Fruit fly (Drosophila melanogaster) whole organism, prepupa: ENCODE results near the gene CG18294.
"Not testable (repeated sequence)": the region's sequence is repeated elsewhere in the genome, so short reads cannot be mapped to it uniquely, and the experiment has no call there.

Source experiments
- Blimp-1 ChIP-seq: fragments of 200-800 bp; sonication (Bioruptor generic); optimal IDR thresholded peaks from 3 replicates; lab custom pipeline; 2017; ENCODE audit warnings: missing biosample characterization, missing genetic modification characterization, mild to moderate bottlenecking, moderate library complexity, missing genetic modification reagents
- CG10631 ChIP-seq: fragments of 200-800 bp; sonication (Bioruptor generic); optimal IDR thresholded peaks from 2 replicates; lab custom pipeline; 2016; ENCODE audit warnings: missing biosample characterization, missing genetic modification characterization
- CG10669 ChIP-seq: fragments of 200-800 bp; sonication (Bioruptor generic); optimal IDR thresholded peaks from 3 replicates; lab custom pipeline; 2018; ENCODE audit warnings: missing biosample characterization, mild to moderate bottlenecking, missing genetic modification characterization, moderate library complexity
- CG11762 ChIP-seq: fragments of 200-800 bp; sonication (Bioruptor generic); optimal IDR thresholded peaks from 3 replicates; lab custom pipeline; 2016; ENCODE audit warnings: missing biosample characterization, missing genetic modification characterization; ENCODE audit not compliant: insufficient read depth
- CG11902 ChIP-seq: fragments of 200-800 bp; sonication (Bioruptor generic); optimal IDR thresholded peaks from 3 replicates; lab custom pipeline; 2016; ENCODE audit warnings: missing biosample characterization, missing genetic modification characterization
- CG16779 ChIP-seq: fragments of 200-800 bp; sonication (Bioruptor generic); optimal IDR thresholded peaks from 3 replicates; lab custom pipeline; 2017; ENCODE audit warnings: missing biosample characterization, mild to moderate bottlenecking, missing genetic modification characterization
- CG32006 ChIP-seq: fragments of 200-800 bp; sonication (Bioruptor generic); optimal IDR thresholded peaks from 3 replicates; lab custom pipeline; 2017; ENCODE audit warnings: missing biosample characterization, mild to moderate bottlenecking, missing genetic modification characterization
- CG34406 ChIP-seq: fragments of 200-800 bp; sonication (Bioruptor generic); optimal IDR thresholded peaks from 3 replicates; lab custom pipeline; 2016; ENCODE audit warnings: missing biosample characterization, missing genetic modification characterization
- CG3919 ChIP-seq: fragments of 200-800 bp; sonication (Bioruptor generic); optimal IDR thresholded peaks from 3 replicates; lab custom pipeline; 2016; ENCODE audit warnings: missing biosample characterization, missing genetic modification characterization
- CG4318 ChIP-seq: fragments of 200-800 bp; sonication (Bioruptor generic); optimal IDR thresholded peaks from 3 replicates; lab custom pipeline; 2017; ENCODE audit warnings: missing biosample characterization, mild to moderate bottlenecking, missing genetic modification characterization
- CG6163 ChIP-seq: fragments of 200-800 bp; sonication (Bioruptor generic); IDR thresholded peaks from 3 replicates; pipeline ENCODE4 v1.3.6; 2022; ENCODE audit warnings: missing biosample characterization, missing genetic modification characterization
- CG6276 ChIP-seq: fragments of 200-800 bp; sonication (Bioruptor generic); optimal IDR thresholded peaks from 2 replicates; lab custom pipeline; 2017; ENCODE audit warnings: missing biosample characterization, mild to moderate bottlenecking, missing genetic modification characterization
- CG6792 ChIP-seq: fragments of 200-800 bp; sonication (Bioruptor generic); optimal IDR thresholded peaks from 3 replicates; lab custom pipeline; 2016; ENCODE audit warnings: missing biosample characterization, missing genetic modification characterization
- CG6808 ChIP-seq: fragments of 200-800 bp; sonication (Bioruptor generic); optimal IDR thresholded peaks from 3 replicates; lab custom pipeline; 2017; ENCODE audit warnings: missing biosample characterization, missing genetic modification characterization, mild to moderate bottlenecking, moderate library complexity, missing genetic modification reagents
- CG6854 ChIP-seq: fragments of 200-800 bp; sonication (Bioruptor generic); optimal IDR thresholded peaks from 2 replicates; lab custom pipeline; 2017; ENCODE audit warnings: missing biosample characterization, mild to moderate bottlenecking, missing genetic modification characterization
- CG7368 ChIP-seq: fragments of 200-800 bp; sonication (Bioruptor generic); optimal IDR thresholded peaks from 3 replicates; lab custom pipeline; 2016; ENCODE audit warnings: missing biosample characterization, missing genetic modification characterization
- CG8119 ChIP-seq: fragments of 200-800 bp; sonication (Bioruptor generic); IDR thresholded peaks from 3 replicates; pipeline ENCODE4 v1.3.6; 2022; ENCODE audit warnings: missing biosample characterization, missing genetic modification characterization
- CG8632 ChIP-seq: fragments of 200-800 bp; sonication (Bioruptor generic); optimal IDR thresholded peaks from 3 replicates; lab custom pipeline; 2016; ENCODE audit warnings: missing biosample characterization, missing genetic modification characterization
- CG9139 ChIP-seq: fragments of 200-800 bp; sonication (Bioruptor generic); optimal IDR thresholded peaks from 3 replicates; lab custom pipeline; 2017; ENCODE audit warnings: missing biosample characterization, mild to moderate bottlenecking, missing genetic modification characterization
- Eip75B ChIP-seq: fragments of 200-800 bp; sonication (Bioruptor generic); optimal IDR thresholded peaks from 3 replicates; lab custom pipeline; 2016; ENCODE audit warnings: missing biosample characterization, missing genetic modification characterization
- Eip78C ChIP-seq: fragments of 200-800 bp; sonication (Bioruptor generic); peaks from one replicate; lab custom pipeline; 2016; ENCODE audit warnings: missing biosample characterization, missing genetic modification characterization
- Eip93F ChIP-seq: fragments of 200-800 bp; sonication (Bioruptor generic); optimal IDR thresholded peaks from 2 replicates; lab custom pipeline; 2016; ENCODE audit warnings: missing biosample characterization, mild to moderate bottlenecking, missing genetic modification characterization
- Gug ChIP-seq: fragments of 200-800 bp; sonication (Bioruptor generic); IDR thresholded peaks from 2 replicates; pipeline ENCODE4 v1.3.6; 2022; ENCODE audit warnings: missing biosample characterization, missing genetic modification characterization
- Hr39 ChIP-seq: fragments of 200-800 bp; sonication (Bioruptor generic); optimal IDR thresholded peaks from 2 replicates; lab custom pipeline; 2016; ENCODE audit warnings: missing biosample characterization, missing genetic modification characterization
- Lpt ChIP-seq: fragments of 200-800 bp; sonication (Bioruptor generic); optimal IDR thresholded peaks from 3 replicates; lab custom pipeline; 2016; ENCODE audit warnings: missing biosample characterization, missing genetic modification characterization
- Met ChIP-seq: fragments of 200-800 bp; sonication (Bioruptor generic); optimal IDR thresholded peaks from 3 replicates; lab custom pipeline; 2016; ENCODE audit warnings: missing biosample characterization, missing genetic modification characterization
- OdsH ChIP-seq: fragments of 200-800 bp; sonication (Bioruptor generic); optimal IDR thresholded peaks from 3 replicates; lab custom pipeline; 2016; ENCODE audit warnings: missing biosample characterization, missing genetic modification characterization
- Sox15 ChIP-seq: fragments of 200-800 bp; sonication (Bioruptor generic); optimal IDR thresholded peaks from 3 replicates; lab custom pipeline; 2016; ENCODE audit warnings: missing biosample characterization, missing genetic modification characterization
- achi ChIP-seq: fragments of 200-800 bp; sonication (Bioruptor generic); optimal IDR thresholded peaks from 3 replicates; lab custom pipeline; 2016; ENCODE audit warnings: missing biosample characterization, missing genetic modification characterization
- cyc ChIP-seq: fragments of 200-800 bp; sonication (Bioruptor generic); optimal IDR thresholded peaks from 3 replicates; lab custom pipeline; 2016; ENCODE audit warnings: missing biosample characterization, missing genetic modification characterization
- dac ChIP-seq: fragments of 200-800 bp; sonication (Bioruptor generic); optimal IDR thresholded peaks from 2 replicates; lab custom pipeline; 2017; ENCODE audit warnings: missing biosample characterization, mild to moderate bottlenecking, missing genetic modification characterization
- dsx ChIP-seq: fragments of 200-800 bp; optimal IDR thresholded peaks from 3 replicates; lab custom pipeline; 2019; ENCODE audit warnings: missing biosample characterization, mild to moderate bottlenecking, missing genetic modification characterization, moderate library complexity; ENCODE audit not compliant: poor library complexity, severe bottlenecking
- eg ChIP-seq: fragments of 200-800 bp; sonication (Bioruptor generic); IDR thresholded peaks from 3 replicates; pipeline ENCODE4 v1.3.6; 2022; ENCODE audit warnings: missing biosample characterization, missing genetic modification characterization
- esn ChIP-seq: fragments of 200-800 bp; sonication (Bioruptor generic); optimal IDR thresholded peaks from 2 replicates; lab custom pipeline; 2016; ENCODE audit warnings: missing biosample characterization, mild to moderate bottlenecking, missing genetic modification characterization, moderate library complexity
- fd59A ChIP-seq: fragments of 200-800 bp; sonication (Bioruptor generic); optimal IDR thresholded peaks from 2 replicates; lab custom pipeline; 2017; ENCODE audit warnings: missing biosample characterization, mild to moderate bottlenecking, missing genetic modification characterization, missing genetic modification reagents
- fd85E ChIP-seq: fragments of 200-800 bp; sonication (Bioruptor generic); optimal IDR thresholded peaks from 3 replicates; lab custom pipeline; 2016; ENCODE audit warnings: missing biosample characterization, missing genetic modification characterization
- fkh ChIP-seq: fragments of 200-800 bp; sonication (Bioruptor generic); optimal IDR thresholded peaks from 3 replicates; lab custom pipeline; 2017; ENCODE audit warnings: missing biosample characterization, mild to moderate bottlenecking, missing genetic modification characterization, moderate library complexity
- lz ChIP-seq: fragments of 200-800 bp; sonication (Bioruptor generic); optimal IDR thresholded peaks from 3 replicates; lab custom pipeline; 2016; ENCODE audit warnings: missing biosample characterization, missing genetic modification characterization
- pdm3 ChIP-seq: fragments of 200-800 bp; sonication (Bioruptor generic); optimal IDR thresholded peaks from 3 replicates; lab custom pipeline; 2016; ENCODE audit warnings: missing biosample characterization, missing genetic modification characterization
- salr ChIP-seq, 2 experiments: fragments of 200-800 bp; sonication (Bioruptor generic); optimal IDR thresholded peaks; 3 replicates each; lab custom pipeline; 2016 to 2018; ENCODE audit warnings: missing biosample characterization in 2 of 2, missing genetic modification characterization in 2 of 2, mild to moderate bottlenecking in 1 of 2
- spab ChIP-seq: fragments of 200-800 bp; sonication (Bioruptor generic); optimal IDR thresholded peaks from 2 replicates; lab custom pipeline; 2017; ENCODE audit warnings: missing biosample characterization, mild to moderate bottlenecking, missing genetic modification characterization, missing genetic modification reagents
- ss ChIP-seq, 2 experiments: fragments of 200-800 bp; sonication (Bioruptor generic); optimal IDR thresholded peaks; 2 replicates in 1 of 2; 3 replicates in 1 of 2; lab custom pipeline; 2017 to 2018; ENCODE audit warnings: mild to moderate bottlenecking in 2 of 2, missing biosample characterization in 2 of 2, missing genetic modification characterization in 2 of 2, moderate library complexity in 1 of 2
- svp ChIP-seq: fragments of 200-800 bp; sonication (Bioruptor generic); peaks from one replicate; lab custom pipeline; 2016; ENCODE audit warnings: missing biosample characterization, missing genetic modification characterization
- vri ChIP-seq: fragments of 200-800 bp; sonication (Bioruptor generic); optimal IDR thresholded peaks from 3 replicates; lab custom pipeline; 2016; ENCODE audit warnings: missing biosample characterization, mild to moderate bottlenecking, missing genetic modification characterization

The CG18294 gene

dm6 chr3L:19466979-19467378 is 8.4 kb downstream of the CG18294 start, which contains the start of the genes CG14096 and CG32214:
TSS of gene CG14096 (minus strand) at chr3L:19467079.
TSS of gene CG32214 (plus strand) at chr3L:19467346.
- not testable (repeated sequence) for TF ChIP-seq Gug (GFP tag; lab: Robert Waterston, UW); CG6854 (GFP tag; lab: Kevin White, UChicago); pdm3 (GFP tag; lab: Kevin White, UChicago)
- TF ChIP-seq, all 60 proteins: peak for 0; not testable (repeated sequence) for 60

- TF ChIP-seq dsx (GFP tag; lab: Kevin White, UChicago) (no peak), CG10631 (no peak), CG6276 (GFP tag; lab: Kevin White, UChicago) (no peak), vri (no peak), svp (GFP tag; lab: Kevin White, UChicago) (no peak), CG7368 (GFP tag; lab: Kevin White, UChicago) (no peak), CG6792 (GFP tag; lab: Kevin White, UChicago) (no peak), Eip78C (GFP tag; lab: Kevin White, UChicago) (no peak), OdsH (GFP tag; lab: Kevin White, UChicago) (no peak), CG16779 (tag; lab: Kevin White, UChicago) (no peak), esn (no peak), CG4318 (GFP tag; lab: Kevin White, UChicago) (no peak), Eip75B (GFP tag; lab: Kevin White, UChicago) (no peak)
Observed at dm6 chr3L:19464659-19465058, 10.7 kb downstream of the CG18294 start, which contains the start of gene CG14095. TSS of gene CG14095 (minus strand) at chr3L:19464759.

- TF ChIP-seq CG16779 (tag; lab: Kevin White, UChicago): no peak
- TF ChIP-seq svp (GFP tag; lab: Kevin White, UChicago): peak; percentile 42
- TF ChIP-seq Sox15: peak; percentile 8
- TF ChIP-seq CG34406 (GFP tag; lab: Kevin White, UChicago): no peak
- TF ChIP-seq salr (GFP tag; optimal IDR thresholded peaks at IDR 0.05; lab: Kevin White, UChicago): no peak
- TF ChIP-seq spab (GFP tag; lab: Kevin White, UChicago): no peak
- no peak for TF ChIP-seq lz (GFP tag; lab: Kevin White, UChicago)
- no peak for TF ChIP-seq CG8119 (GFP tag; lab: Robert Waterston, UW)
- TF ChIP-seq CG3919 (GFP tag; lab: Kevin White, UChicago): no peak
- no peak for TF ChIP-seq fd85E (GFP tag; lab: Kevin White, UChicago)
- no peak for TF ChIP-seq cyc (GFP tag; lab: Kevin White, UChicago)
- TF ChIP-seq Blimp-1 (GFP tag; lab: Kevin White, UChicago): no peak
- no peak for TF ChIP-seq CG8632
- no peak for TF ChIP-seq CG9139 (GFP tag; lab: Kevin White, UChicago)
- no peak for TF ChIP-seq esn
- TF ChIP-seq CG6808: no peak
- TF ChIP-seq Eip93F (GFP tag; lab: Kevin White, UChicago): no peak
- no peak for TF ChIP-seq CG10669
- no peak for TF ChIP-seq CG7368 (GFP tag; lab: Kevin White, UChicago)
- peak; percentile 10 for TF ChIP-seq OdsH (GFP tag; lab: Kevin White, UChicago)
- TF ChIP-seq fkh (GFP tag; lab: Kevin White, UChicago): peak; percentile 45
- no peak for TF ChIP-seq Lpt (GFP tag; lab: Kevin White, UChicago)
- TF ChIP-seq CG11902 (GFP tag; lab: Kevin White, UChicago): no peak
- TF ChIP-seq fd59A (GFP tag; lab: Kevin White, UChicago): no peak
- no peak for TF ChIP-seq CG6276 (GFP tag; lab: Kevin White, UChicago)
- TF ChIP-seq Met (GFP tag; lab: Kevin White, UChicago): no peak
- no peak for TF ChIP-seq ss (GFP tag; optimal IDR thresholded peaks at IDR 0.05; lab: Kevin White, UChicago)
- peak; percentile 44 for TF ChIP-seq CG32006 (GFP tag; lab: Kevin White, UChicago)
- TF ChIP-seq eg: no peak
- no peak for TF ChIP-seq achi (GFP tag; lab: Kevin White, UChicago)
- no peak for TF ChIP-seq CG11762 (GFP tag; lab: Kevin White, UChicago)
- TF ChIP-seq dac (GFP tag; lab: Kevin White, UChicago): no peak
- 0 out of 3 replicates have a peak, but pooled peaks have one; percentile 9 for TF ChIP-seq CG6163
- TF ChIP-seq Hr39 (GFP tag; lab: Kevin White, UChicago): peak; percentile 20
- TF ChIP-seq CG10631: peak; percentile 37
- TF ChIP-seq pdm3 (GFP tag; lab: Kevin White, UChicago): no peak
- peak; percentile 37 for TF ChIP-seq Eip78C (GFP tag; lab: Kevin White, UChicago)
Observed at dm6 chr3L:19446394-19447349, 28.7 kb downstream of the CG18294 start, which contains the start of the genes CG33062 and Chd3. TSS of gene CG33062 (minus strand) at chr3L:19446444. TSS of gene Chd3 (plus strand) at chr3L:19447173.
